Fruit fly (Drosophila melanogaster): ENCODE measurements around the gene pug.

The pug gene

DNA sequence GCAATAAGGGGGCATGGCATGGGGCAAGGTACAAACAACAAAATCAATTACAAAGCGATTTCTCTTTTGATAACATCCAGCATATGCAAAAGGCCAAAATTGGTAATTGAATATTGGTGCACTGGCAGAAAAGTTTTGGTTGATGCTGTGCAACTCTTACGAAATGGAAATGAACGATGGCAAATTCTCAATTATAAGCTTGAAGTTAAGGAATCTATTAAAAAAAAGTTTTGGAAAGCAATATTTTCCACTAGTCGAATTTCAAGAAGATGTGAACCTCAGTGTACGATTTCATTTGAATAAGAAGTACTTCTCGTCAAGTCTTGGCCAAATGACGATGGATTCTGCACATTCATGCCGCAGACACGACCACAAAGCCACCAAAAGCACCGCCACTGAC is 40.4 kb upstream of the pug start:
- no peak for TF ChIP-seq CG11902 (GFP tag; optimal IDR thresholded peaks at IDR 0.05)
- TF ChIP-seq Lpt (GFP tag; optimal IDR thresholded peaks at IDR 0.05) = no peak
- no peak for TF ChIP-seq topi (GFP tag; optimal IDR thresholded peaks at IDR 0.05)
- peak; percentile 8 for TF ChIP-seq Met (GFP tag; optimal IDR thresholded peaks at IDR 0.05)
- peak; percentile 23 for TF ChIP-seq CG32006 (GFP tag; optimal IDR thresholded peaks at IDR 0.05)
- no peak for TF ChIP-seq CG8632 (GFP tag; optimal IDR thresholded peaks at IDR 0.05)
- 0 out of 2 replicates have a peak, but pooled peaks have one; percentile 18 for TF ChIP-seq CG15336 (GFP tag; IDR thresholded peaks at IDR 0.05)
- no peak for TF ChIP-seq net (GFP tag; optimal IDR thresholded peaks at IDR 0.05)
- no peak for TF ChIP-seq CG6808 (GFP tag; optimal IDR thresholded peaks at IDR 0.05)
- no peak for TF ChIP-seq CG34406 (GFP tag; optimal IDR thresholded peaks at IDR 0.05)
- TF ChIP-seq Smox (GFP tag; optimal IDR thresholded peaks at IDR 0.05) = no peak
- peak; percentile 7 for TF ChIP-seq OdsH (GFP tag; optimal IDR thresholded peaks at IDR 0.05)
- no peak for TF ChIP-seq dsx (GFP tag; optimal IDR thresholded peaks at IDR 0.05; ENCODE audit: poor library complexity, severe bottlenecking)
- TF ChIP-seq Sox102F (GFP tag; optimal IDR thresholded peaks at IDR 0.05) = no peak
- peak; percentile 14 for TF ChIP-seq Hr39 (GFP tag; optimal IDR thresholded peaks at IDR 0.05)
- no peak for TF ChIP-seq fd85E (GFP tag; optimal IDR thresholded peaks at IDR 0.05)
- TF ChIP-seq lz (GFP tag; optimal IDR thresholded peaks at IDR 0.05) = no peak
- peak; percentile 1 for TF ChIP-seq esn (GFP tag; optimal IDR thresholded peaks at IDR 0.05)
- TF ChIP-seq Hr4 (GFP tag; optimal IDR thresholded peaks at IDR 0.05) = no peak
- TF ChIP-seq Eip78C (GFP tag) = peak; percentile 35
- TF ChIP-seq CG3919 (GFP tag; optimal IDR thresholded peaks at IDR 0.05) = peak; percentile 4
- TF ChIP-seq Sox14 (GFP tag; optimal IDR thresholded peaks at IDR 0.05) = no peak
- TF ChIP-seq CG6163 (GFP tag; IDR thresholded peaks at IDR 0.05) = peak; percentile 29; the same call in 2 of the 3 replicates

DNA sequence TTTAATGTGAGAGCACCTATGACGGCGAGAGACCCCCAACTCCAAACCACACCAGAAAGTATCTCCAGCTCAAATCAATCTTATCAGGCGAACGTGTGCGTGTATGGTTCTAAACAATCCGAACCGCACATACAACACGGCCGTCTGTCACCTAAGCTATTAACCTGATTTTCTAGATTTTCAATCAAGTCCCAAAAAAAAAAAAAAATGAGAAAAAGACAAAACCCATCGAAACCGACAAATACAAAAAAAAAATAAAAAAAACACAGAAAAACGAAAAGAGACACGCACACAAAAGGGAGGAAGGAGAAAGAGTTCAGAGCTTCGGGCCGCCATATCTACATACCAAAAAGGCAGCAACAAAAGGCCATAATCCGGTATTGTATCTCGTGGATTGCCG is 39.8 kb upstream of the pug start:
- TF ChIP-seq ss (GFP tag; optimal IDR thresholded peaks at IDR 0.05) (peak; percentile 25 to 27), CG16779 (tag; optimal IDR thresholded peaks at IDR 0.05) (no peak), Eip78C (GFP tag) (peak; percentile 21)

DNA sequence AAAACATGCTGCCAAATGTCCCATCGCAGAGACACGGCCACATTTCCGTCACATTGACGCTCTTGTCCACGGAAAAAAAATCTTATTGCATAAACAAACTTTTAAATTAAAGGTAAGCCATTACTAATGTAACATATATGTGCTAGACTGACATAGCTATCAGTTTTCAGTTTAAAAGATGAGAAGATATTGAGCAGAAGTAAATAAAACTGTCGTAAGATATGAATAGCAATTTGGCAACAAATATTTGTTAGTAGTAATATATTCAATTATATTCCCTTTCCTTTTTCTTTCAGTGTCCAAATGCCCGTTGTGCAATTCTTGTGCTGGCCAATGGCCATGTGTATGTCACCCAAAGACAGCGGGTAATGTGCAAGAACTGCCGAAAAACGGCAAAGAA is 37.6 kb upstream of the pug start:
- TF ChIP-seq cyc (GFP tag; optimal IDR thresholded peaks at IDR 0.05) (peak; percentile 25), svp (GFP tag) (peak; percentile 82), esn (GFP tag; optimal IDR thresholded peaks at IDR 0.05) (peak; percentile 30), Met (GFP tag; optimal IDR thresholded peaks at IDR 0.05) (peak; percentile 28), Ets21C (GFP tag; optimal IDR thresholded peaks at IDR 0.05) (no peak), Eip93F (GFP tag; optimal IDR thresholded peaks at IDR 0.05) (no peak), Blimp-1 (GFP tag; optimal IDR thresholded peaks at IDR 0.05) (no peak), CG16779 (tag; optimal IDR thresholded peaks at IDR 0.05) (no peak), CG8319 (GFP tag; optimal IDR thresholded peaks at IDR 0.05) (no peak), Sox102F (GFP tag; optimal IDR thresholded peaks at IDR 0.05) (no peak), Eip78C (GFP tag) (peak; percentile 42), CG11762 (GFP tag; optimal IDR thresholded peaks at IDR 0.05; ENCODE audit: insufficient read depth) (no peak), CG9139 (GFP tag; optimal IDR thresholded peaks at IDR 0.05) (no peak), acj6 (GFP tag; optimal IDR thresholded peaks at IDR 0.05) (no peak), dsx (GFP tag; optimal IDR thresholded peaks at IDR 0.05; ENCODE audit: poor library complexity, severe bottlenecking) (no peak), CG10669 (GFP tag; optimal IDR thresholded peaks at IDR 0.05) (no peak), CG7368 (GFP tag; optimal IDR thresholded peaks at IDR 0.05) (no peak), spab (GFP tag; optimal IDR thresholded peaks at IDR 0.05) (no peak), Ets96B (tag; optimal IDR thresholded peaks at IDR 0.05) (no peak), Hr4 (GFP tag; optimal IDR thresholded peaks at IDR 0.05) (no peak), CG31627 (GFP tag; optimal IDR thresholded peaks at IDR 0.05) (peak; percentile 12), net (GFP tag; optimal IDR thresholded peaks at IDR 0.05) (no peak), CG34406 (GFP tag; optimal IDR thresholded peaks at IDR 0.05) (no peak), fd59A (GFP tag; optimal IDR thresholded peaks at IDR 0.05) (no peak), fd85E (GFP tag; optimal IDR thresholded peaks at IDR 0.05) (no peak), dac (GFP tag; optimal IDR thresholded peaks at IDR 0.05) (no peak), fkh (GFP tag; optimal IDR thresholded peaks at IDR 0.05) (no peak), topi (GFP tag; optimal IDR thresholded peaks at IDR 0.05) (peak; percentile 41), Lpt (GFP tag; optimal IDR thresholded peaks at IDR 0.05) (no peak), CG10631 (GFP tag; optimal IDR thresholded peaks at IDR 0.05) (no peak), lz (GFP tag; optimal IDR thresholded peaks at IDR 0.05) (no peak), CG8632 (GFP tag; optimal IDR thresholded peaks at IDR 0.05) (no peak)
